Fruit fly (Drosophila melanogaster) S2 (cell line): ENCODE results near the gene CG8993.

ENCODE experiments used
- CG8478 ChIP-seq: fragments of >200 bp; optimal IDR thresholded peaks from 2 replicates; lab custom pipeline; 2018
- CTCF ChIP-seq, 2 experiments: fragments of >200 bp; optimal IDR thresholded peaks; 2 replicates each; lab custom pipeline; 2018

DNA sequence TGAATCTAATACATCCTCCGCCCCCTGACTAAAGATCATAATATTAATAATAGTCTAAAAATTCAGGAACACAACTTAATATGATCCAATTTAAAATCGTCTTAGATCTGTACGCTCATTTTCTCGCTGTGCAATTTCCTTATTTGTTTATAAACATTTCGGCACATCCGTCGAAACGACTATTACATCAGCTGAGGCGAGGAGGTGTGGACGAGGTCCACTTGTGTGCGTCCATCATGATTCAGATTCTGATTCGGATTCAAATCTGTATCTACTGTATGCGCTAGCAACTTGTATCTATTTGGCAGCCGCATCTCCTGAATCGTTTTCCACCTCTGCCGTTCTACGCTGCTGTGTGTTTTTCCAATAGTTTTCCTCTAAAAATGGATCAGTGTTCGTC is 7.5 kb downstream of the CG8993 start:
- TF ChIP-seq CTCF (optimal IDR thresholded peaks at IDR 0.05; lab: Kevin White, UChicago) (no peak), CG8478 (lab: Kevin White, UChicago) (no peak)
